Fruit fly (Drosophila melanogaster) whole organism, wandering third instar larva: ENCODE measurements around the gene Rab8.

Experiments used
- Abd-B ChIP-seq: fragments of >200 bp; optimal IDR thresholded peaks from 2 replicates; lab custom pipeline; 2017; ENCODE audit warnings: missing biosample characterization, missing genetic modification characterization
- CG32264 ChIP-seq: fragments of 200-800 bp; sonication (Bioruptor generic); optimal IDR thresholded peaks from 2 replicates; lab custom pipeline; 2016; ENCODE audit warnings: missing biosample characterization, missing genetic modification characterization
- CG9705 ChIP-seq: fragments of 200-800 bp; sonication (Bioruptor generic); optimal IDR thresholded peaks from 2 replicates; lab custom pipeline; 2018; ENCODE audit warnings: missing biosample characterization, mild to moderate bottlenecking, missing genetic modification characterization
- CrebA ChIP-seq: fragments of 200-800 bp; sonication (Bioruptor generic); optimal IDR thresholded peaks from 2 replicates; lab custom pipeline; 2016; ENCODE audit warnings: missing biosample characterization, mild to moderate bottlenecking, missing genetic modification characterization, borderline replicate concordance
- Dfd ChIP-seq: fragments of >200 bp; optimal IDR thresholded peaks from 2 replicates; lab custom pipeline; 2017; ENCODE audit warnings: missing biosample characterization, missing genetic modification characterization
- Dif ChIP-seq: fragments of 200-275, 200-300 bp; sonication (Bioruptor generic); optimal IDR thresholded peaks from 2 replicates; lab custom pipeline; 2018; ENCODE audit warnings: missing biosample characterization, missing genetic modification characterization; ENCODE audit not compliant: partially characterized antibody
- GATAd ChIP-seq: sonication (Bioruptor generic); optimal IDR thresholded peaks from 2 replicates; lab custom pipeline; 2016; ENCODE audit warnings: missing biosample characterization, missing genetic modification characterization
- HLH106 ChIP-seq: fragments of 200-800 bp; optimal IDR thresholded peaks from 3 replicates; lab custom pipeline; 2019; ENCODE audit warnings: missing biosample characterization, mild to moderate bottlenecking, missing genetic modification characterization, moderate library complexity
- Hnf4 ChIP-seq: fragments of 200-800 bp; sonication (Bioruptor generic); optimal IDR thresholded peaks from 2 replicates; lab custom pipeline; 2016; ENCODE audit warnings: missing biosample characterization, mild to moderate bottlenecking, missing genetic modification characterization
- Hr78 ChIP-seq: fragments of >200 bp; optimal IDR thresholded peaks from 2 replicates; lab custom pipeline; 2017; ENCODE audit warnings: missing biosample characterization, missing genetic modification characterization
- Hr83 ChIP-seq: fragments of 200-300 bp; sonication (Bioruptor generic); optimal IDR thresholded peaks from 2 replicates; lab custom pipeline; 2016; ENCODE audit warnings: missing biosample characterization, mild to moderate bottlenecking, missing genetic modification characterization, moderate library complexity; ENCODE audit not compliant: poor library complexity, severe bottlenecking
- Jra ChIP-seq: sonication (Bioruptor generic); optimal IDR thresholded peaks from 2 replicates; lab custom pipeline; 2016; ENCODE audit warnings: missing biosample characterization, missing genetic modification characterization
- N ChIP-seq: fragments of >200 bp; optimal IDR thresholded peaks from 2 replicates; lab custom pipeline; 2018; ENCODE audit warnings: missing biosample characterization, missing external identifiers, missing genetic modification characterization
- OdsH ChIP-seq: fragments of 200-800 bp; sonication (Bioruptor generic); optimal IDR thresholded peaks from 2 replicates; lab custom pipeline; 2016; ENCODE audit warnings: missing biosample characterization, mild to moderate bottlenecking, missing genetic modification characterization
- Rel ChIP-seq, 2 experiments: fragments of 200-800 bp; sonication (Bioruptor generic) in 1 of 2; optimal IDR thresholded peaks; 2 replicates in 1 of 2; 3 replicates in 1 of 2; lab custom pipeline; 2016 to 2019; ENCODE audit warnings: mild to moderate bottlenecking in 2 of 2, missing biosample characterization in 2 of 2, missing genetic modification characterization in 2 of 2, moderate library complexity in 1 of 2
- Sp1 ChIP-seq: fragments of 200-800 bp; sonication (Bioruptor generic); optimal IDR thresholded peaks from 3 replicates; lab custom pipeline; 2019; ENCODE audit warnings: missing biosample characterization, mild to moderate bottlenecking, missing genetic modification characterization, moderate library complexity
- Vsx2 ChIP-seq: fragments of 200-300, 225-300 bp; sonication (Bioruptor generic); optimal IDR thresholded peaks from 2 replicates; lab custom pipeline; 2018; ENCODE audit warnings: missing biosample characterization, missing genetic modification characterization; ENCODE audit not compliant: partially characterized antibody
- br ChIP-seq: fragments of 200-800 bp; sonication (Bioruptor generic); optimal IDR thresholded peaks from 2 replicates; lab custom pipeline; 2016; ENCODE audit warnings: missing biosample characterization, missing genetic modification characterization
- brk ChIP-seq: fragments of 200-800 bp; sonication (Bioruptor generic); optimal IDR thresholded peaks from 2 replicates; lab custom pipeline; 2016; ENCODE audit warnings: missing biosample characterization, mild to moderate bottlenecking, missing genetic modification characterization
- dl ChIP-seq, 2 experiments: fragments of 175-275, 200-275 bp in 1 of 2; fragments of 200-275 bp in 1 of 2; sonication (Bioruptor generic); optimal IDR thresholded peaks; lab custom pipeline; 2018; ENCODE audit warnings: mild to moderate bottlenecking in 2 of 2, missing biosample characterization in 2 of 2, missing genetic modification characterization in 2 of 2, moderate library complexity in 2 of 2; ENCODE audit not compliant: partially characterized antibody in 2 of 2, insufficient read depth in 1 of 2
- dmrt93B ChIP-seq: fragments of 200-800 bp; sonication (Bioruptor generic); optimal IDR thresholded peaks from 2 replicates; lab custom pipeline; 2018; ENCODE audit warnings: missing biosample characterization, mild to moderate bottlenecking, missing genetic modification characterization
- dsf ChIP-seq: sonication (Bioruptor generic); optimal IDR thresholded peaks from 2 replicates; lab custom pipeline; 2016; ENCODE audit warnings: missing biosample characterization, missing genetic modification characterization, borderline replicate concordance
- ey ChIP-seq: fragments of 200-800 bp; sonication (Bioruptor generic); optimal IDR thresholded peaks from 2 replicates; lab custom pipeline; 2016; ENCODE audit warnings: missing biosample characterization, missing genetic modification characterization
- fru ChIP-seq: fragments of 200-800 bp; sonication (Bioruptor generic); optimal IDR thresholded peaks from 3 replicates; lab custom pipeline; 2016; ENCODE audit warnings: missing biosample characterization, mild to moderate bottlenecking, missing genetic modification characterization
- h ChIP-seq: fragments of 200-800 bp; sonication (Bioruptor generic); optimal IDR thresholded peaks from 3 replicates; lab custom pipeline; 2016; ENCODE audit warnings: missing biosample characterization, mild to moderate bottlenecking, missing genetic modification characterization
- jim ChIP-seq: fragments of 175-275, 200-325 bp; sonication (Bioruptor generic); optimal IDR thresholded peaks from 2 replicates; lab custom pipeline; 2016; ENCODE audit warnings: missing biosample characterization, mild to moderate bottlenecking, missing genetic modification characterization
- lola ChIP-seq: fragments of >200 bp; optimal IDR thresholded peaks from 2 replicates; lab custom pipeline; 2017; ENCODE audit warnings: missing biosample characterization, missing genetic modification characterization
- pan ChIP-seq: fragments of >200 bp; optimal IDR thresholded peaks from 2 replicates; lab custom pipeline; 2017
- psq ChIP-seq: fragments of 200-800 bp; sonication (Bioruptor generic); optimal IDR thresholded peaks from 3 replicates; lab custom pipeline; 2017; ENCODE audit warnings: missing biosample characterization, mild to moderate bottlenecking, missing genetic modification characterization, moderate library complexity
- rgr ChIP-seq: fragments of 200-800 bp; sonication (Bioruptor generic); optimal IDR thresholded peaks from 3 replicates; lab custom pipeline; 2016; ENCODE audit warnings: missing biosample characterization, mild to moderate bottlenecking, missing genetic modification characterization
- sage ChIP-seq: fragments of 200-800 bp; sonication (Bioruptor generic); optimal IDR thresholded peaks from 2 replicates; lab custom pipeline; 2016; ENCODE audit warnings: missing biosample characterization, mild to moderate bottlenecking, missing genetic modification characterization
- sv ChIP-seq: fragments of 200-800 bp; sonication (Bioruptor generic); optimal IDR thresholded peaks from 3 replicates; lab custom pipeline; 2016; ENCODE audit warnings: missing biosample characterization, missing genetic modification characterization
- tai ChIP-seq: sonication (Bioruptor generic); optimal IDR thresholded peaks from 2 replicates; lab custom pipeline; 2016; ENCODE audit warnings: missing biosample characterization, missing genetic modification characterization
- woc ChIP-seq: sonication (Bioruptor generic); optimal IDR thresholded peaks from 2 replicates; lab custom pipeline; 2016; ENCODE audit warnings: missing biosample characterization, mild to moderate bottlenecking, missing genetic modification characterization

Gene Rab8

DNA sequence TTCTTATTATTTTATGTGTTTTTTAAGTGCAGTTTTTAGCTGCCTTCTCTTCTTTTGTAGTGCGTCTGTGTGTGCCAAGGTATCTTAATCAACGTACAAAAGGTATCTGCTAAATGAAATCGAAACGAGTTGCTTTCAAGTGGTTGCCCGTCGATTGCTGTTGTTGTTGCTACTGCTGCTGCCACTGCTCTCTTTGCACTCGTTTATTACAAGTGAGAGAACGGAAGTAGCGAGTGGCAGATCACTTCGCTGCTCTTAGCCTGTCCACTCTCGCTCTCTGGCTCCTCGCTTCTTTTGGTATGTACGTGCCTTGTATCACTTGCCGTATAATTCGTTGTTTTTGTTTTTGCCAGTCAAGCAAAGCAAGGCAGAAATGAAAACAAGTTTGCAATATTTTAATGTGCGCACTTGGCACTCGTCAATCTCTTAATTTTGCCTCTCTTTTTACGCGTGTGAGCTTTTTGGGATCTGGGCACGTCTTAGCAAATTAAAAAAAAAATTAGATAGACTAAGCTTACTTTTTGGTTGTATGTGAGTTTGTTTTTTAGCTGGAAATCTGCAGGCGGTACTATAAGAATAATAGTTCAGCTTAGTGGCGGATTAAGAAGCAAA, 25.5 kb upstream of the Rab8 start:
- TF ChIP-seq GATAd (GFP tag; lab: Kevin White, UChicago) (no peak), N (GFP tag; lab: Kevin White, UChicago) (no peak), Rel (GFP tag; optimal IDR thresholded peaks at IDR 0.05; lab: Kevin White, UChicago) (no peak), Rel (tag; optimal IDR thresholded peaks at IDR 0.05; lab: Kevin White, UChicago) (peak; percentile 39), Vsx2 (GFP tag; lab: Kevin White, UChicago) (no peak), dl (GFP tag; optimal IDR thresholded peaks at IDR 0.05; lab: Kevin White, UChicago; ENCODE audit: insufficient read depth in 1 of 2, partially characterized antibody in 2 of 2) (peak; percentile 79 to 83), sage (GFP tag; lab: Kevin White, UChicago) (no peak), fru (no peak), sv (no peak), Sp1 (GFP tag; lab: Kevin White, UChicago) (no peak), rgr (no peak), tai (GFP tag; lab: Kevin White, UChicago) (no peak), woc (GFP tag; lab: Kevin White, UChicago) (no peak), CG32264 (no peak), Dfd (GFP tag; lab: Kevin White, UChicago) (no peak), brk (no peak), jim (GFP tag; lab: Kevin White, UChicago) (no peak), CrebA (GFP tag; lab: Kevin White, UChicago) (peak; percentile 3), CG9705 (GFP tag; lab: Kevin White, UChicago) (no peak), Dif (GFP tag; lab: Kevin White, UChicago) (peak; percentile 79), Hnf4 (no peak), lola (no peak), Abd-B (no peak), dmrt93B (GFP tag; lab: Kevin White, UChicago) (no peak), h (GFP tag; lab: Kevin White, UChicago) (no peak), Hr83 (GFP tag; lab: Kevin White, UChicago) (peak; percentile 14), Jra (GFP tag; lab: Kevin White, UChicago) (no peak), dsf (GFP tag; lab: Kevin White, UChicago) (no peak), pan (lab: Kevin White, UChicago) (no peak)
- TF ChIP-seq, all 38 proteins: peak for 5

dm6 chr3L:19895556-19895995, 24.7 kb upstream of the Rab8 start:
- no peak for TF ChIP-seq pan (lab: Kevin White, UChicago)
- TF ChIP-seq rgr: peak; percentile 25
- no peak for TF ChIP-seq lola
- no peak for TF ChIP-seq Rel (GFP tag; optimal IDR thresholded peaks at IDR 0.05; lab: Kevin White, UChicago)
- peak; percentile 81 for TF ChIP-seq Rel (tag; optimal IDR thresholded peaks at IDR 0.05; lab: Kevin White, UChicago)
- TF ChIP-seq Vsx2 (GFP tag; lab: Kevin White, UChicago): peak; percentile 84
- TF ChIP-seq tai (GFP tag; lab: Kevin White, UChicago): no peak
- peak; percentile 13 for TF ChIP-seq OdsH
- no peak for TF ChIP-seq dsf (GFP tag; lab: Kevin White, UChicago)
- TF ChIP-seq dl (GFP tag; optimal IDR thresholded peaks at IDR 0.05; lab: Kevin White, UChicago; ENCODE audit: insufficient read depth in 1 of 2, partially characterized antibody in 2 of 2): peak; percentile 81 to 92
- TF ChIP-seq Hr78 (GFP tag; lab: Kevin White, UChicago): no peak
- TF ChIP-seq Dif (GFP tag; lab: Kevin White, UChicago): peak; percentile 82
- TF ChIP-seq Sp1 (GFP tag; lab: Kevin White, UChicago): no peak
- TF ChIP-seq Hr83 (GFP tag; lab: Kevin White, UChicago): peak; percentile 51
- TF ChIP-seq jim (GFP tag; lab: Kevin White, UChicago): no peak
- TF ChIP-seq h (GFP tag; lab: Kevin White, UChicago): peak; percentile 54
- no peak for TF ChIP-seq HLH106
- no peak for TF ChIP-seq br (GFP tag; lab: Kevin White, UChicago)
- peak; percentile 65 for TF ChIP-seq psq (GFP tag; lab: Kevin White, UChicago)
- TF ChIP-seq ey (GFP tag; lab: Kevin White, UChicago): no peak
- TF ChIP-seq sage (GFP tag; lab: Kevin White, UChicago): peak; percentile 15
